Fruit fly (Drosophila melanogaster) whole organism, embryonic: ENCODE measurements around the gene CG33278.

Experiments used
- Aef1 ChIP-seq: fragments of 200-800 bp; sonication (Bioruptor generic); IDR thresholded peaks from 3 replicates; pipeline ENCODE4 v1.3.6; 2022; ENCODE audit warnings: missing biosample characterization, missing genetic modification characterization
- B-H2 ChIP-seq: fragments of 200-800 bp; sonication (Bioruptor generic); optimal IDR thresholded peaks from 2 replicates; lab custom pipeline; 2018; ENCODE audit warnings: missing biosample characterization, mild to moderate bottlenecking, missing genetic modification characterization
- CG10543 ChIP-seq: fragments of 200-800 bp; sonication (Bioruptor generic); optimal IDR thresholded peaks from 3 replicates; lab custom pipeline; 2017; ENCODE audit warnings: missing biosample characterization, mild to moderate bottlenecking, missing genetic modification characterization, moderate library complexity
- CG11093 ChIP-seq: fragments of 200-800 bp; sonication (Bioruptor generic); IDR thresholded peaks from 3 replicates; pipeline ENCODE4 v1.3.6; 2022; ENCODE audit warnings: missing biosample characterization, missing genetic modification characterization
- CG12391 ChIP-seq: fragments of 200-800 bp; sonication (Bioruptor generic); optimal IDR thresholded peaks from 3 replicates; lab custom pipeline; 2018; ENCODE audit warnings: missing biosample characterization, mild to moderate bottlenecking, missing genetic modification characterization, moderate library complexity
- CG1529 ChIP-seq: fragments of 200-800 bp; sonication (Bioruptor generic); optimal IDR thresholded peaks from 3 replicates; lab custom pipeline; 2018; ENCODE audit warnings: missing biosample characterization, missing genetic modification characterization
- CG1602 ChIP-seq: fragments of 200-800 bp; sonication (Bioruptor generic); optimal IDR thresholded peaks from 3 replicates; lab custom pipeline; 2016; ENCODE audit warnings: missing biosample characterization, missing genetic modification characterization
- CG1647 ChIP-seq: fragments of 200-800 bp; sonication (Bioruptor generic); optimal IDR thresholded peaks from 3 replicates; lab custom pipeline; 2016; ENCODE audit warnings: missing biosample characterization, missing genetic modification characterization
- CG17359 ChIP-seq: fragments of 200-800 bp; sonication (Bioruptor generic); optimal IDR thresholded peaks from 3 replicates; lab custom pipeline; 2018; ENCODE audit warnings: missing biosample characterization, mild to moderate bottlenecking, missing genetic modification characterization, moderate library complexity
- CG2712 ChIP-seq: fragments of 200-800 bp; optimal IDR thresholded peaks from 3 replicates; lab custom pipeline; 2019; ENCODE audit warnings: missing biosample characterization, mild to moderate bottlenecking, missing genetic modification characterization, moderate library complexity
- CG32532 ChIP-seq: fragments of 200-800 bp; sonication (Bioruptor generic); IDR thresholded peaks from 2 replicates; pipeline ENCODE4 v1.3.6; 2022; ENCODE audit warnings: missing biosample characterization, missing genetic modification characterization
- CG3847 ChIP-seq: fragments of 200-800 bp; sonication (Bioruptor generic); IDR thresholded peaks from 2 replicates; pipeline ENCODE4 v1.3.6; 2022; ENCODE audit warnings: missing biosample characterization, missing genetic modification characterization
- CG4730 ChIP-seq: fragments of 200-800 bp; sonication (Bioruptor generic); IDR thresholded peaks from 2 replicates; pipeline ENCODE4 v1.3.6; 2022; ENCODE audit warnings: missing biosample characterization, missing genetic modification characterization
- CG6683 ChIP-seq: fragments of 200-800 bp; sonication (Bioruptor generic); optimal IDR thresholded peaks from 2 replicates; lab custom pipeline; 2017; ENCODE audit warnings: missing biosample characterization, mild to moderate bottlenecking, missing genetic modification characterization, missing genetic modification reagents
- CG6813 ChIP-seq: fragments of 200-800 bp; sonication (Bioruptor generic); optimal IDR thresholded peaks from 2 replicates; lab custom pipeline; 2017; ENCODE audit warnings: missing biosample characterization, missing genetic modification characterization, mild to moderate bottlenecking, moderate library complexity, missing genetic modification reagents
- CG8388 ChIP-seq: fragments of 200-800 bp; sonication (Bioruptor generic); optimal IDR thresholded peaks from 2 replicates; lab custom pipeline; 2019; ENCODE audit warnings: missing biosample characterization, mild to moderate bottlenecking, missing genetic modification characterization, moderate library complexity
- CG9932 ChIP-seq: fragments of 200-800 bp; sonication (Bioruptor generic); IDR thresholded peaks from 2 replicates; pipeline ENCODE4 v1.3.6; 2022; ENCODE audit warnings: missing biosample characterization, missing genetic modification characterization
- CoRest ChIP-seq: fragments of 200-800 bp; sonication (Bioruptor generic); optimal IDR thresholded peaks from 3 replicates; lab custom pipeline; 2018; ENCODE audit warnings: missing biosample characterization, mild to moderate bottlenecking, missing genetic modification characterization, moderate library complexity
- D19A ChIP-seq: fragments of 200-800 bp; optimal IDR thresholded peaks from 3 replicates; lab custom pipeline; 2019; ENCODE audit warnings: missing biosample characterization, mild to moderate bottlenecking, missing genetic modification characterization, moderate library complexity
- Elba2 ChIP-seq: fragments of 200-800 bp; sonication (Bioruptor generic); optimal IDR thresholded peaks from 3 replicates; lab custom pipeline; 2016; ENCODE audit warnings: missing biosample characterization, missing genetic modification characterization
- Fer3 ChIP-seq: fragments of 200-800 bp; sonication (Bioruptor generic); optimal IDR thresholded peaks from 2 replicates; lab custom pipeline; 2018; ENCODE audit warnings: missing biosample characterization, mild to moderate bottlenecking, missing genetic modification characterization, moderate library complexity
- Gug ChIP-seq: fragments of 200-800 bp; sonication (Bioruptor generic); IDR thresholded peaks from 4 replicates; pipeline ENCODE4 v1.3.6; 2022; ENCODE audit warnings: missing biosample characterization, missing genetic modification characterization
- HHEX ChIP-seq: fragments of 200-800 bp; sonication (Bioruptor generic); optimal IDR thresholded peaks from 3 replicates; lab custom pipeline; 2017; ENCODE audit warnings: missing biosample characterization, mild to moderate bottlenecking, missing genetic modification characterization, missing genetic modification reagents
- HLH54F ChIP-seq: fragments of 200-800 bp; sonication (Bioruptor generic); optimal IDR thresholded peaks from 3 replicates; lab custom pipeline; 2016; ENCODE audit warnings: missing biosample characterization, missing genetic modification characterization
- Hr3 ChIP-seq: fragments of 200-800 bp; sonication (Bioruptor generic); optimal IDR thresholded peaks from 3 replicates; lab custom pipeline; 2016; ENCODE audit warnings: missing biosample characterization, missing genetic modification characterization
- Kr ChIP-seq: fragments of 200-800 bp; sonication (Bioruptor generic); optimal IDR thresholded peaks from 2 replicates; lab custom pipeline; 2017; ENCODE audit warnings: missing biosample characterization, mild to moderate bottlenecking, missing genetic modification characterization
- Med ChIP-seq: fragments of 200-800 bp; sonication (Bioruptor generic); peaks from one replicate; lab custom pipeline; 2016; ENCODE audit warnings: missing biosample characterization, missing genetic modification characterization, mild to moderate bottlenecking, inconsistent platforms, moderate library complexity
- NC2β ChIP-seq: fragments of 200-800 bp; sonication (Bioruptor generic); optimal IDR thresholded peaks from 2 replicates; lab custom pipeline; 2016; ENCODE audit warnings: missing biosample characterization, missing genetic modification characterization
- Ravus ChIP-seq: fragments of 200-800 bp; sonication (Bioruptor generic); IDR thresholded peaks from 2 replicates; pipeline ENCODE4 v1.3.6; 2022; ENCODE audit warnings: missing biosample characterization, missing genetic modification characterization
- cg ChIP-seq: fragments of 200-800 bp; sonication (Bioruptor generic); optimal IDR thresholded peaks from 3 replicates; lab custom pipeline; 2019; ENCODE audit warnings: missing biosample characterization, mild to moderate bottlenecking, missing genetic modification characterization, moderate library complexity
- danr ChIP-seq: fragments of 200-800 bp; sonication (Bioruptor generic); IDR thresholded peaks from 2 replicates; pipeline ENCODE4 v1.3.6; 2022; ENCODE audit warnings: missing biosample characterization, missing genetic modification characterization
- dmrt11E ChIP-seq: fragments of 200-800 bp; sonication (Bioruptor generic); optimal IDR thresholded peaks from 3 replicates; lab custom pipeline; 2018; ENCODE audit warnings: missing biosample characterization, mild to moderate bottlenecking, missing genetic modification characterization, moderate library complexity
- esg ChIP-seq: fragments of 200-800 bp; sonication (Bioruptor generic); conservative IDR thresholded peaks from 2 replicates; pipeline ENCODE4 v1.3.6; 2022; ENCODE audit warnings: missing biosample characterization, missing genetic modification characterization
- eyg ChIP-seq: fragments of 200-800 bp; sonication (Bioruptor generic); optimal IDR thresholded peaks from 3 replicates; lab custom pipeline; 2016; ENCODE audit warnings: missing biosample characterization, missing genetic modification characterization
- fd102C ChIP-seq: fragments of 200-800 bp; sonication (Bioruptor generic); optimal IDR thresholded peaks from 2 replicates; lab custom pipeline; 2018; ENCODE audit warnings: missing biosample characterization, mild to moderate bottlenecking, missing genetic modification characterization, moderate library complexity
- gem ChIP-seq: fragments of 200-800 bp; sonication (Bioruptor generic); optimal IDR thresholded peaks from 2 replicates; lab custom pipeline; 2019; ENCODE audit warnings: missing biosample characterization, mild to moderate bottlenecking, missing genetic modification characterization, moderate library complexity
- ham ChIP-seq: fragments of 200-800 bp; sonication (Bioruptor generic); IDR thresholded peaks from 2 replicates; pipeline ENCODE4 v1.3.6; 2022; ENCODE audit warnings: missing biosample characterization, missing genetic modification characterization
- kay ChIP-seq: fragments of 200-800 bp; sonication (Bioruptor generic); optimal IDR thresholded peaks from 2 replicates; lab custom pipeline; 2016; ENCODE audit warnings: missing biosample characterization, missing genetic modification characterization
- lmd ChIP-seq: fragments of 200-800 bp; sonication (Bioruptor generic); IDR thresholded peaks from 2 replicates; pipeline ENCODE4 v1.3.6; 2022; ENCODE audit warnings: missing biosample characterization, missing genetic modification characterization
- mirr ChIP-seq: fragments of 200-800 bp; sonication (Bioruptor generic); optimal IDR thresholded peaks from 3 replicates; lab custom pipeline; 2018; ENCODE audit warnings: missing biosample characterization, mild to moderate bottlenecking, missing genetic modification characterization
- nmo ChIP-seq: fragments of 200-800 bp; sonication (Bioruptor generic); optimal IDR thresholded peaks from 2 replicates; lab custom pipeline; 2018; ENCODE audit warnings: missing biosample characterization, mild to moderate bottlenecking, missing genetic modification characterization, moderate library complexity
- pros ChIP-seq: fragments of 200-800 bp; sonication (Bioruptor generic); optimal IDR thresholded peaks from 3 replicates; lab custom pipeline; 2019; ENCODE audit warnings: missing biosample characterization, mild to moderate bottlenecking, missing genetic modification characterization, moderate library complexity
- ro ChIP-seq: fragments of 200-800 bp; sonication (Bioruptor generic); IDR thresholded peaks from 2 replicates; pipeline ENCODE4 v1.3.6; 2022; ENCODE audit warnings: missing biosample characterization, missing genetic modification characterization
- run ChIP-seq: fragments of 200-800 bp; sonication (Bioruptor generic); optimal IDR thresholded peaks from 3 replicates; lab custom pipeline; 2018; ENCODE audit warnings: missing biosample characterization, mild to moderate bottlenecking, missing genetic modification characterization
- salm ChIP-seq: fragments of 200-800 bp; sonication (Bioruptor generic); optimal IDR thresholded peaks from 2 replicates; lab custom pipeline; 2018; ENCODE audit warnings: missing biosample characterization, mild to moderate bottlenecking, missing genetic modification characterization
- sd ChIP-seq: fragments of 200-800 bp; sonication (Bioruptor generic); optimal IDR thresholded peaks from 3 replicates; lab custom pipeline; 2018; ENCODE audit warnings: missing biosample characterization, mild to moderate bottlenecking, missing genetic modification characterization, moderate library complexity
- sim ChIP-seq: fragments of 200-800 bp; sonication (Bioruptor generic); IDR thresholded peaks from 2 replicates; pipeline ENCODE4 v1.3.6; 2022; ENCODE audit warnings: missing biosample characterization, missing genetic modification characterization
- slbo ChIP-seq: fragments of 200-800 bp; sonication (Bioruptor generic); IDR thresholded peaks from 2 replicates; pipeline ENCODE4 v1.3.6; 2022; ENCODE audit warnings: missing biosample characterization, missing genetic modification characterization
- sqz ChIP-seq: fragments of 200-800 bp; sonication (Bioruptor generic); optimal IDR thresholded peaks from 3 replicates; lab custom pipeline; 2018; ENCODE audit warnings: missing biosample characterization, mild to moderate bottlenecking, missing genetic modification characterization
- ttk ChIP-seq: fragments of 200-800 bp; sonication (Bioruptor generic); IDR thresholded peaks from 2 replicates; pipeline ENCODE4 v2.1.2; 2022; ENCODE audit warnings: missing biosample characterization, missing genetic modification characterization
- tx ChIP-seq: fragments of 200-800 bp; sonication (Bioruptor generic); optimal IDR thresholded peaks from 2 replicates; lab custom pipeline; 2016; ENCODE audit warnings: missing biosample characterization, missing genetic modification characterization

Gene CG33278

DNA sequence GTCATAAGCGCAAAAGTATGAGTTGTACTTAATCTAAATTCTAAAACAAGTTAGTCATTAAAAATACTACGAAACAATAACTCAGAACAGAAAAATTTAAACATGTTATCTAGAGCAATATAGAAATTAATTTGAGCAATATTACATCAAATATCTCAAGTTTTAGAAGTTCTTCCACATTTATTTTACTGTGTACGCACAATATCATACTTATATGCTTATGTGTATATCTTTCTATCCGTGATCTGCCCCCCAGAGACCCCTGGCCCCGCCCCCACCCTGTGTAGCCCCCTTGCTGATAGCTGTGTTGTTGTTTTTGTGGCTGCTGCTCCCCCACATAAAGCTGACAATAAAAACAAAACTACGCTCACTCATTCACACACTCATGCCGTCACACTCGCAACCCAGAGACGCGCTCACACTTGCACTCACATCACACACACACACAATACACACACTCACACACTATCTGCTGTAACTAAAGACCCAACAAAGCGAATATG is 17.3 kb upstream of the CG33278 start:
- TF ChIP-seq Med (GFP tag; lab: Kevin White, UChicago) (no peak), ttk (GFP tag; lab: Robert Waterston, UW) (peak; percentile 49), sim (no peak), ro (GFP tag; lab: Robert Waterston, UW) (no peak), D19A (tag; lab: Kevin White, UChicago) (peak; percentile 27), Ravus (GFP tag; lab: Robert Waterston, UW) (no peak), CG1647 (no peak), cg (GFP tag; lab: Kevin White, UChicago) (peak; percentile 78), dmrt11E (tag; lab: Kevin White, UChicago) (peak; percentile 38), salm (tag; lab: Kevin White, UChicago) (no peak), kay (GFP tag; lab: Kevin White, UChicago) (no peak), Hr3 (GFP tag; lab: Kevin White, UChicago) (no peak), esg (GFP tag; lab: Robert Waterston, UW) (peak; percentile 36; the same call in 1 of the 2 replicates), HLH54F (GFP tag; lab: Kevin White, UChicago) (no peak), fd102C (GFP tag; lab: Kevin White, UChicago) (no peak), ham (GFP tag; lab: Robert Waterston, UW) (no peak), gem (tag; lab: Kevin White, UChicago) (peak; percentile 58), tx (GFP tag; lab: Kevin White, UChicago) (no peak), CG8388 (GFP tag; lab: Kevin White, UChicago) (peak; percentile 11), CG1602 (no peak), CG11093 (GFP tag; lab: Robert Waterston, UW) (no peak), sd (tag; lab: Kevin White, UChicago) (peak; percentile 28), NC2β (GFP tag; lab: Kevin White, UChicago) (no peak), CG4730 (GFP tag; lab: Robert Waterston, UW) (no peak; the same call in 1 of the 2 replicates), sqz (GFP tag; lab: Kevin White, UChicago) (no peak), CoRest (tag; lab: Kevin White, UChicago) (peak; percentile 34), eyg (no peak), CG6683 (no peak), CG1529 (GFP tag; lab: Kevin White, UChicago) (no peak), run (tag; lab: Kevin White, UChicago) (no peak), lmd (peak; percentile 49), CG12391 (tag; lab: Kevin White, UChicago) (peak; percentile 45), Kr (GFP tag; lab: Kevin White, UChicago) (no peak), B-H2 (no peak), Fer3 (tag; lab: Kevin White, UChicago) (peak; percentile 3), CG10543 (GFP tag; lab: Kevin White, UChicago) (peak; percentile 49), mirr (GFP tag; lab: Kevin White, UChicago) (peak; percentile 10), Gug (GFP tag; lab: Robert Waterston, UW) (0 out of 4 replicates have a peak, but pooled peaks have one; percentile 6), HHEX (GFP tag; lab: Kevin White, UChicago) (no peak), slbo (peak; percentile 35; the same call in 1 of the 2 replicates), CG2712 (tag; lab: Kevin White, UChicago) (peak; percentile 46), CG3847 (no peak; the same call in 1 of the 2 replicates), nmo (GFP tag; lab: Kevin White, UChicago) (peak; percentile 15), danr (GFP tag; lab: Robert Waterston, UW) (no peak), pros (GFP tag; lab: Kevin White, UChicago) (no peak), CG32532 (GFP tag; lab: Robert Waterston, UW) (peak; percentile 61; the same call in 1 of the 2 replicates), CG17359 (tag; lab: Kevin White, UChicago) (peak; percentile 10), Aef1 (GFP tag; lab: Robert Waterston, UW) (peak; percentile 85), CG9932 (GFP tag; lab: Robert Waterston, UW) (0 out of 2 replicates have a peak, but pooled peaks have one; percentile 12), CG6813 (GFP tag; lab: Kevin White, UChicago) (no peak), Elba2 (GFP tag; lab: Kevin White, UChicago) (no peak)
